Worm (Caenorhabditis elegans) whole organism, early embryonic: ENCODE data around the gene F43D2.7.

Source experiments
- B0310.2 ChIP-seq: sonication (generic microtip); optimal IDR thresholded peaks from 2 replicates; lab custom pipeline; 2016; ENCODE audit warnings: mild to moderate bottlenecking, missing genetic modification characterization, missing compliant biosample characterization
- F13C5.2 ChIP-seq: sonication (generic microtip); optimal IDR thresholded peaks from 2 replicates; lab custom pipeline; 2017; ENCODE audit warnings: mild to moderate bottlenecking, missing genetic modification characterization, inconsistent platforms, missing compliant biosample characterization
- aly-1 ChIP-seq: sonication (generic microtip); optimal IDR thresholded peaks from 2 replicates; lab custom pipeline; 2016; ENCODE audit warnings: missing genetic modification characterization, missing compliant biosample characterization
- ama-1 ChIP-seq: fragments of 150-350 bp; optimal IDR thresholded peaks from 2 replicates; lab custom pipeline; 2014
- ceh-13 ChIP-seq: fragments of 200-800 bp; sonication (Bioruptor generic); optimal IDR thresholded peaks from 2 replicates; lab custom pipeline; 2018; ENCODE audit warnings: mild to moderate bottlenecking, missing genetic modification characterization, missing compliant biosample characterization
- ceh-36 ChIP-seq: sonication (generic microtip); optimal IDR thresholded peaks from 2 replicates; lab custom pipeline; 2016; ENCODE audit warnings: missing genetic modification characterization, inconsistent platforms, missing compliant biosample characterization
- ets-7 ChIP-seq: sonication (generic microtip); optimal IDR thresholded peaks from 2 replicates; lab custom pipeline; 2016; ENCODE audit warnings: missing genotype, missing genetic modification characterization, missing compliant biosample characterization
- flt-1 ChIP-seq: fragments of 200-800 bp; sonication (Bioruptor generic); IDR thresholded peaks from 2 replicates; pipeline ENCODE4 v1.3.6; 2022; ENCODE audit warnings: missing genetic modification characterization, missing compliant biosample characterization
- hmbx-1 ChIP-seq: sonication (generic microtip); optimal IDR thresholded peaks from 2 replicates; lab custom pipeline; 2016; ENCODE audit warnings: mild to moderate bottlenecking, missing genetic modification characterization, missing compliant biosample characterization
- hmg-4 ChIP-seq: fragments of 200-800 bp; sonication (Bioruptor generic); optimal IDR thresholded peaks from 2 replicates; lab custom pipeline; 2018; ENCODE audit warnings: mild to moderate bottlenecking, missing genetic modification characterization, missing compliant biosample characterization
- hnd-1 ChIP-seq: sonication (generic microtip); optimal IDR thresholded peaks from 2 replicates; lab custom pipeline; 2016; ENCODE audit warnings: missing genetic modification characterization, missing compliant biosample characterization
- pes-1 ChIP-seq: fragments of 200-800 bp; sonication (Bioruptor generic); IDR thresholded peaks from 2 replicates; pipeline ENCODE4 v1.3.6; 2022; ENCODE audit warnings: missing genetic modification reagents, missing genetic modification characterization, missing compliant biosample characterization
- scrt-1 ChIP-seq: fragments of 200-800 bp; sonication (Bioruptor generic); IDR thresholded peaks from 2 replicates; pipeline ENCODE4 v1.3.6; 2022; ENCODE audit warnings: missing genetic modification characterization, missing compliant biosample characterization
- sea-1 ChIP-seq: fragments of 200-800 bp; sonication (Bioruptor generic); conservative IDR thresholded peaks from 2 replicates; pipeline ENCODE4 v1.3.6; 2022; ENCODE audit warnings: missing genetic modification characterization, missing compliant biosample characterization
- tbx-11 ChIP-seq: fragments of 200-800 bp; sonication (Bioruptor generic); IDR thresholded peaks from 2 replicates; pipeline ENCODE4 v1.3.6; 2022; ENCODE audit warnings: missing genetic modification characterization, missing compliant biosample characterization
- tbx-37 ChIP-seq: fragments of 200-800 bp; sonication (Bioruptor generic); conservative IDR thresholded peaks from 2 replicates; pipeline ENCODE4 v1.3.6; 2022; ENCODE audit warnings: missing genetic modification reagents, missing genetic modification characterization, missing compliant biosample characterization
- tra-4 ChIP-seq: sonication (generic microtip); optimal IDR thresholded peaks from 2 replicates; lab custom pipeline; 2017; ENCODE audit warnings: missing genetic modification characterization, missing compliant biosample characterization

F43D2.7 gene

ce11 chrV:14684359-14685312 is 44.7 kb upstream of the F43D2.7 start, which contains the start of gene hsp-90:
Gene hsp-90, plus strand, starts transcription at chrV:14684918.
- TF ChIP-seq ets-7 (no peak), pes-1 (no peak)

ce11 chrV:14683926-14684325 is 44.0 kb upstream of the F43D2.7 start:
- no peak for TF ChIP-seq ceh-36 (tag; lab: Kevin White, UChicago)
- no peak for TF ChIP-seq tbx-37 (GFP tag; lab: Robert Waterston, UW)
- no peak for TF ChIP-seq hmbx-1 (tag; lab: Kevin White, UChicago)
- TF ChIP-seq aly-1 (tag; lab: Kevin White, UChicago), result no peak
- no peak for TF ChIP-seq ama-1
- TF ChIP-seq pes-1, result no peak
- TF ChIP-seq B0310.2 (tag; lab: Kevin White, UChicago), result no peak
- no peak for TF ChIP-seq scrt-1 (GFP tag; lab: Robert Waterston, UW)
- TF ChIP-seq tbx-11 (GFP tag; lab: Robert Waterston, UW), result no peak
- TF ChIP-seq hmg-4 (GFP tag; lab: Kevin White, UChicago), result no peak
- no peak for TF ChIP-seq ets-7
- TF ChIP-seq F13C5.2, result no peak
- no peak for TF ChIP-seq sea-1
- no peak for TF ChIP-seq flt-1 (GFP tag; lab: Robert Waterston, UW)

- no peak for TF ChIP-seq pes-1
- no peak for TF ChIP-seq ceh-36 (tag; lab: Kevin White, UChicago)
- no peak for TF ChIP-seq tbx-37 (GFP tag; lab: Robert Waterston, UW)
- no peak for TF ChIP-seq ceh-13 (GFP tag; lab: Kevin White, UChicago)
- no peak for TF ChIP-seq tbx-11 (GFP tag; lab: Robert Waterston, UW)
- no peak for TF ChIP-seq B0310.2 (tag; lab: Kevin White, UChicago)
- no peak for TF ChIP-seq hmg-4 (GFP tag; lab: Kevin White, UChicago)
- TF ChIP-seq sea-1, result no peak
- no peak for TF ChIP-seq tra-4
- no peak for TF ChIP-seq hnd-1 (tag; lab: Kevin White, UChicago)
- no peak for TF ChIP-seq scrt-1 (GFP tag; lab: Robert Waterston, UW)
- TF ChIP-seq ama-1, result no peak
- TF ChIP-seq flt-1 (GFP tag; lab: Robert Waterston, UW), result no peak
- TF ChIP-seq aly-1 (tag; lab: Kevin White, UChicago), result no peak
Measured at ce11 chrV:14683291-14683690, 43.3 kb upstream of the F43D2.7 start.

- TF ChIP-seq B0310.2 (tag; lab: Kevin White, UChicago) (no peak), tra-4 (no peak), ets-7 (no peak), ama-1 (no peak), F13C5.2 (no peak), pes-1 (no peak), flt-1 (GFP tag; lab: Robert Waterston, UW) (no peak), hmbx-1 (tag; lab: Kevin White, UChicago) (no peak), scrt-1 (GFP tag; lab: Robert Waterston, UW) (no peak), tbx-11 (GFP tag; lab: Robert Waterston, UW) (no peak)
Measured at ce11 chrV:14682870-14683269, 42.9 kb upstream of the F43D2.7 start.

- TF ChIP-seq B0310.2 (tag; lab: Kevin White, UChicago) (no peak), ets-7 (no peak), flt-1 (GFP tag; lab: Robert Waterston, UW) (no peak), scrt-1 (GFP tag; lab: Robert Waterston, UW) (no peak), hmbx-1 (tag; lab: Kevin White, UChicago) (no peak), ceh-36 (tag; lab: Kevin White, UChicago) (no peak), F13C5.2 (no peak), hnd-1 (tag; lab: Kevin White, UChicago) (no peak), sea-1 (no peak), tbx-37 (GFP tag; lab: Robert Waterston, UW) (no peak), aly-1 (tag; lab: Kevin White, UChicago) (no peak), ama-1 (no peak)
Measured at ce11 chrV:14680014-14680413, 40.0 kb upstream of the F43D2.7 start, which contains the start of gene C47E8.3. Gene C47E8.3, plus strand, starts transcription at chrV:14680314.

- no peak for TF ChIP-seq aly-1 (tag; lab: Kevin White, UChicago)
- no peak for TF ChIP-seq scrt-1 (GFP tag; lab: Robert Waterston, UW)
- TF ChIP-seq ceh-13 (GFP tag; lab: Kevin White, UChicago), result no peak
- TF ChIP-seq ceh-36 (tag; lab: Kevin White, UChicago), result no peak
- TF ChIP-seq B0310.2 (tag; lab: Kevin White, UChicago), result no peak
- no peak for TF ChIP-seq pes-1
- TF ChIP-seq tra-4, result no peak
- TF ChIP-seq hmg-4 (GFP tag; lab: Kevin White, UChicago), result no peak
- TF ChIP-seq tbx-11 (GFP tag; lab: Robert Waterston, UW), result no peak
- TF ChIP-seq ets-7, result no peak
- no peak for TF ChIP-seq F13C5.2
- TF ChIP-seq flt-1 (GFP tag; lab: Robert Waterston, UW), result no peak
- TF ChIP-seq ama-1, result no peak
- TF ChIP-seq sea-1, result no peak
- no peak for TF ChIP-seq hmbx-1 (tag; lab: Kevin White, UChicago)
- no peak for TF ChIP-seq hnd-1 (tag; lab: Kevin White, UChicago)
- no peak for TF ChIP-seq tbx-37 (GFP tag; lab: Robert Waterston, UW)
Measured at ce11 chrV:14678298-14678697, 38.3 kb upstream of the F43D2.7 start.

ce11 chrV:14665728-14666127 is 25.8 kb upstream of the F43D2.7 start, which contains the start of gene C47E8.1:
Gene C47E8.1, plus strand, starts transcription at chrV:14666028.
- TF ChIP-seq flt-1 (GFP tag; lab: Robert Waterston, UW), result no peak
- TF ChIP-seq tbx-37 (GFP tag; lab: Robert Waterston, UW), result no peak
- no peak for TF ChIP-seq F13C5.2
- TF ChIP-seq pes-1, result no peak
- TF ChIP-seq hmbx-1 (tag; lab: Kevin White, UChicago), result no peak
- no peak for TF ChIP-seq hnd-1 (tag; lab: Kevin White, UChicago)
- no peak for TF ChIP-seq ceh-13 (GFP tag; lab: Kevin White, UChicago)
- TF ChIP-seq hmg-4 (GFP tag; lab: Kevin White, UChicago), result no peak
- TF ChIP-seq ets-7, result no peak
